Worm (Caenorhabditis elegans) whole organism, early embryonic: ENCODE results near the gene flcn-1.

ENCODE experiments used
- B0310.2 ChIP-seq: sonication (generic microtip); optimal IDR thresholded peaks from 2 replicates; lab custom pipeline; 2016; ENCODE audit warnings: mild to moderate bottlenecking, missing genetic modification characterization, missing compliant biosample characterization
- F13C5.2 ChIP-seq: sonication (generic microtip); optimal IDR thresholded peaks from 2 replicates; lab custom pipeline; 2017; ENCODE audit warnings: mild to moderate bottlenecking, missing genetic modification characterization, inconsistent platforms, missing compliant biosample characterization
- aly-1 ChIP-seq: sonication (generic microtip); optimal IDR thresholded peaks from 2 replicates; lab custom pipeline; 2016; ENCODE audit warnings: missing genetic modification characterization, missing compliant biosample characterization
- ama-1 ChIP-seq: fragments of 150-350 bp; optimal IDR thresholded peaks from 2 replicates; lab custom pipeline; 2014
- ceh-13 ChIP-seq: fragments of 200-800 bp; sonication (Bioruptor generic); optimal IDR thresholded peaks from 2 replicates; lab custom pipeline; 2018; ENCODE audit warnings: mild to moderate bottlenecking, missing genetic modification characterization, missing compliant biosample characterization
- ceh-36 ChIP-seq: sonication (generic microtip); optimal IDR thresholded peaks from 2 replicates; lab custom pipeline; 2016; ENCODE audit warnings: missing genetic modification characterization, inconsistent platforms, missing compliant biosample characterization
- ets-7 ChIP-seq: sonication (generic microtip); optimal IDR thresholded peaks from 2 replicates; lab custom pipeline; 2016; ENCODE audit warnings: missing genotype, missing genetic modification characterization, missing compliant biosample characterization
- flt-1 ChIP-seq: fragments of 200-800 bp; sonication (Bioruptor generic); IDR thresholded peaks from 2 replicates; pipeline ENCODE4 v1.3.6; 2022; ENCODE audit warnings: missing genetic modification characterization, missing compliant biosample characterization
- hmbx-1 ChIP-seq: sonication (generic microtip); optimal IDR thresholded peaks from 2 replicates; lab custom pipeline; 2016; ENCODE audit warnings: mild to moderate bottlenecking, missing genetic modification characterization, missing compliant biosample characterization
- hmg-4 ChIP-seq: fragments of 200-800 bp; sonication (Bioruptor generic); optimal IDR thresholded peaks from 2 replicates; lab custom pipeline; 2018; ENCODE audit warnings: mild to moderate bottlenecking, missing genetic modification characterization, missing compliant biosample characterization
- hnd-1 ChIP-seq: sonication (generic microtip); optimal IDR thresholded peaks from 2 replicates; lab custom pipeline; 2016; ENCODE audit warnings: missing genetic modification characterization, missing compliant biosample characterization
- pes-1 ChIP-seq: fragments of 200-800 bp; sonication (Bioruptor generic); IDR thresholded peaks from 2 replicates; pipeline ENCODE4 v1.3.6; 2022; ENCODE audit warnings: missing genetic modification reagents, missing genetic modification characterization, missing compliant biosample characterization
- scrt-1 ChIP-seq: fragments of 200-800 bp; sonication (Bioruptor generic); IDR thresholded peaks from 2 replicates; pipeline ENCODE4 v1.3.6; 2022; ENCODE audit warnings: missing genetic modification characterization, missing compliant biosample characterization
- sea-1 ChIP-seq: fragments of 200-800 bp; sonication (Bioruptor generic); conservative IDR thresholded peaks from 2 replicates; pipeline ENCODE4 v1.3.6; 2022; ENCODE audit warnings: missing genetic modification characterization, missing compliant biosample characterization
- tbx-11 ChIP-seq: fragments of 200-800 bp; sonication (Bioruptor generic); IDR thresholded peaks from 2 replicates; pipeline ENCODE4 v1.3.6; 2022; ENCODE audit warnings: missing genetic modification characterization, missing compliant biosample characterization
- tbx-37 ChIP-seq: fragments of 200-800 bp; sonication (Bioruptor generic); conservative IDR thresholded peaks from 2 replicates; pipeline ENCODE4 v1.3.6; 2022; ENCODE audit warnings: missing genetic modification reagents, missing genetic modification characterization, missing compliant biosample characterization
- tra-4 ChIP-seq: sonication (generic microtip); optimal IDR thresholded peaks from 2 replicates; lab custom pipeline; 2017; ENCODE audit warnings: missing genetic modification characterization, missing compliant biosample characterization

Gene flcn-1

DNA sequence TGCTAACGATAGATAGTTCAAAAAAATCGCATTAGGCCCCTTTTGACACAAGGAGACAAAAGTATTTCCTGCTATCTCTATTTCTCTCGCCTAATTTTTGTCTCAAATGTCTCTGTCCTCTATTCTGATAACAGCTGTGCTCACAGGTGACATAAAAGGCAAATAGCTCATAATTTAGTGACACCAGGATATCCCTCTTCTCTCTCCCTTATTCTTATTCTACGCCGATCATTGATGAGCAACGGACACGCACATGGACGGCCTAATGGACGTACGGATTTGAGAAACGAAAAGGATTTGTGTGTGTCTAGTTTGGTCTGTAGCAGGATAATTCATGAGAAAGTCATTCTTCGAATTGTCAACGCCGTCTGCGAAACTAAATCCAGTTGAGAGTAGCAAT, 7.4 kb downstream of the flcn-1 start:
- TF ChIP-seq tbx-11 (no peak), B0310.2 (tag; lab: Kevin White, UChicago) (no peak), pes-1 (GFP tag; lab: Robert Waterston, UW) (no peak), hmbx-1 (tag; lab: Kevin White, UChicago) (no peak), ets-7 (tag; lab: Kevin White, UChicago) (no peak), flt-1 (GFP tag; lab: Robert Waterston, UW) (no peak), hmg-4 (GFP tag; lab: Kevin White, UChicago) (no peak), ceh-36 (tag; lab: Kevin White, UChicago) (no peak), sea-1 (GFP tag; lab: Robert Waterston, UW) (no peak), F13C5.2 (no peak), ama-1 (lab: Kevin White, UChicago) (no peak), tra-4 (no peak), ceh-13 (GFP tag; lab: Kevin White, UChicago) (no peak), tbx-37 (GFP tag; lab: Robert Waterston, UW) (no peak), aly-1 (tag; lab: Kevin White, UChicago) (no peak), hnd-1 (tag; lab: Kevin White, UChicago) (no peak), scrt-1 (GFP tag; lab: Robert Waterston, UW) (no peak)

DNA sequence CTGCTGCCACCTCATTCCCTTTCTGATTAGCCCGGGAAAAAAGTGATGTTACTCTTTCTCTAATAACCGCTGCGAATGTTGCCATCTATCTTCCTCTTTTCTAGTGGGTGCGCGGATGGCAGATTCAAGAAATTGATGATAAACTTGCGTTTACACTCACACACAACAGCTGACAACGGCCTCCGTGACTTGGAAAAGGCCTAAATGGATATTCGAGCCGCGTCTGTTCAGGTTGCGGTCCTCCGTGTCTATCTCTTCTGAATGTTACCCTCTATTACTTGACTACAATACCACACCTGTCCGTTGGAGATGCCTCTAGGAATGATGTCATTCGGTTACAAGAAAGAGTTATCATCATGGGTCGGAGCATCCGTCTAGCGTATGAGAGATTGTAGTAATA, 8.0 kb downstream of the flcn-1 start:
- TF ChIP-seq F13C5.2 (no peak), tbx-11 (peak; percentile 26; the same call in 1 of the 2 replicates)

- TF ChIP-seq F13C5.2: no peak
- TF ChIP-seq pes-1 (GFP tag; lab: Robert Waterston, UW): no peak
- TF ChIP-seq hmg-4 (GFP tag; lab: Kevin White, UChicago): no peak
- TF ChIP-seq tbx-11: no peak
- no peak for TF ChIP-seq hmbx-1 (tag; lab: Kevin White, UChicago)
- no peak for TF ChIP-seq hnd-1 (tag; lab: Kevin White, UChicago)
- TF ChIP-seq ets-7 (tag; lab: Kevin White, UChicago): no peak
- TF ChIP-seq scrt-1 (GFP tag; lab: Robert Waterston, UW): no peak
Observed at ce11 chrII:6937057-6937456, 8.5 kb downstream of the flcn-1 start.

DNA sequence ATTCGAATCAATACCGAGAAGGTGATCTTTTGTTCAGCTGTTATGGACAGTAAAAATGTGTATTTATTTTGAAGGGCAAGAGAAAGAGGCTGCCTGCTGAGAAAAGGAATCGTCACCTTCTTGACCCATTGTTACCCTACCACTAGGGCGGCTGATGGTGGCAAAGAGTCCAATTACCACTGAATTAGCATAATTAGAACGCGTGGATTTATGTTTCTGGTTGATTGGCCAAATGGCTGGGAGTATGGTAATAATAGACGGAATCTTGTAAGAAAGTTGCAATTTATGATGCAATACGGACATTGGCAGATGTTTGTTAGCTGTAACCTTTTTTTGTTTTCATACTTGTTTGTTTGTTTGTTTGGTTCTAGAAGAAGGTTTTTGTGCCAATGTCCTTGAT, 11.3 kb downstream of the flcn-1 start:
- TF ChIP-seq B0310.2 (tag; lab: Kevin White, UChicago) (no peak), tbx-11 (no peak), aly-1 (tag; lab: Kevin White, UChicago) (no peak), tbx-37 (GFP tag; lab: Robert Waterston, UW) (no peak), hnd-1 (tag; lab: Kevin White, UChicago) (no peak), tra-4 (no peak), flt-1 (GFP tag; lab: Robert Waterston, UW) (no peak), pes-1 (GFP tag; lab: Robert Waterston, UW) (no peak), hmbx-1 (tag; lab: Kevin White, UChicago) (no peak), hmg-4 (GFP tag; lab: Kevin White, UChicago) (no peak), scrt-1 (GFP tag; lab: Robert Waterston, UW) (no peak), ceh-13 (GFP tag; lab: Kevin White, UChicago) (no peak), ama-1 (lab: Kevin White, UChicago) (no peak), ets-7 (tag; lab: Kevin White, UChicago) (no peak), ceh-36 (tag; lab: Kevin White, UChicago) (no peak), F13C5.2 (no peak), sea-1 (GFP tag; lab: Robert Waterston, UW) (no peak)

DNA sequence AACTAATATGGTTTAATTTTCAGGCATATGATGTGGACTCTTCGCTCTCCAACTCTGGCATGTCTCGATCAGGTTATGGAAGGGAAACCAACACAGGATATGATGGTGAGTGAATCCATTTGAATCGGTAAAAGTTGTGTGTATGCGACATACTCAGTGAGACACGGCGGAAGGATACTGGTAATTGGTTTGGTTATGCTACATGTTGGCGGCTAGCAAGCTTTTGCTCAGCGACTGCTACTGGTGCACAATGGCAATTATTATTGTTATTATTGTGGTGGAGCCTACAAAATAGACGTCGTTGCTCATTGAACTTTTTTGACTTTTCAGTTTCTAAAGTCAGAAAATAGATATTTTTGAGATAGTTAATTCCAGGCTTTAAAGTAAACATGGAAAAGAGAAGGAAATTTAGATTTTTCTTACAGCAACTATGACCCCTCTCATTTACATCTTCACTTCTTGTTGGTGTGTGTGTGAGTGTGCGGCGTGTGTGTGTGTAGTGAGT, 12.2 kb downstream of the flcn-1 start:
- no peak for TF ChIP-seq hmg-4 (GFP tag; lab: Kevin White, UChicago)
- TF ChIP-seq pes-1 (GFP tag; lab: Robert Waterston, UW): no peak
- TF ChIP-seq aly-1 (tag; lab: Kevin White, UChicago): no peak
- TF ChIP-seq sea-1 (GFP tag; lab: Robert Waterston, UW): no peak
- no peak for TF ChIP-seq ceh-36 (tag; lab: Kevin White, UChicago)
- no peak for TF ChIP-seq ama-1 (lab: Kevin White, UChicago)

DNA sequence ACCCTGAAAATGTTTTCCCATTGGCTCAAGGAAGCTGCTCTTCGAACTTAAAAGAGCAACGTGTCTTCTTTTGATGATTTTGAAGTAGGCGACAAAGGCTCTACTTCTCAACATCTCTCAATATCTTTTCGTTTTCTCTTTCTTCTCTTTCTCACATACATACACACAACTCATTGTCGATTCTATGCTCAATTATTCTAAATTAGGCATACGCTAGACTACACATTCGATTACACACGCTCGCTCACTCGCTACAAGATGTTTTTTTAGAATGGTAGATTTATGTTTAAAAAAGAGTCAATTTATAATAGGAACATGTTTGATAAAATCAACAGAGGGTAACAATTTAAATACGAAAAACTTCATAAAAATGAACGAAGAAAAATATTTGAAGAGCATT, 13.0 kb downstream of the flcn-1 start:
- no peak for TF ChIP-seq tra-4
- TF ChIP-seq F13C5.2: no peak
- no peak for TF ChIP-seq aly-1 (tag; lab: Kevin White, UChicago)
- TF ChIP-seq ceh-13 (GFP tag; lab: Kevin White, UChicago): no peak
- TF ChIP-seq B0310.2 (tag; lab: Kevin White, UChicago): no peak
- TF ChIP-seq scrt-1 (GFP tag; lab: Robert Waterston, UW): no peak
- TF ChIP-seq hnd-1 (tag; lab: Kevin White, UChicago): no peak
- TF ChIP-seq flt-1 (GFP tag; lab: Robert Waterston, UW): no peak
- no peak for TF ChIP-seq hmg-4 (GFP tag; lab: Kevin White, UChicago)

DNA sequence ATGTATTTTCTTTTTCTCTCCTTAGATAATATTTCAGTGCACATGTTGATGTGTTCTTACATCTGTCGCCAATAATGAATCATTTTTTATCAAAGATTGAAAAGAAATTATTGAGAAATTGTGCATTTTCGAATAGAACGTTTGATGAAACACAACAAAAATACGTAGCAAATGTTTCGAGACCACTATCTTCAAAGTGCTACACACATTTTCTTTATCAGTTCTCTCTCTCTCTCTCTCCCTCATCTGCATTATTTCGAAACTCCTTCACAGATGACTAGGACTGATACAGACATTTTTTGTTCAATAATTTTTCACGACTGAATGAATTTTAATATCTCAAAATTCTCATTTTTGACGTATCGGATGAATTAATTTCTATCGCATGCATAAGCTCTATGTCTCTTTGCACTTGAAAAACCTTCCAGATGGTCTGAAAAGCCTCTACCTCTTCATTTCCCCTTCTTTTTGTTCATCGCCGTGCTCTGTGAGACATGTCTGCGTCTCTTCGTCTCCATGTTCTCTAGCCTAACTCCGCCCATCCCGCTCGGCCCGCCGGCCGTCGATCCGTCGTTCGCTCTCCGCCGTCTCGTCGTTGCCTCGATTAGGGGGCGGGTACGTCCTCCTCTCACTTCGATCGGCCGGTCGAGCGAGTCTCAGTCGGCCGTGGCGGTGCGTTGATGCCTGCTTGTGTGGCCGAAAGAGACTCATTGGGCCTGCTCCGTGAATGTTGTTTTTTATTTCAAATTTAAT, 14.9 kb downstream of the flcn-1 start:
- TF ChIP-seq F13C5.2 (peak; percentile 76), aly-1 (tag; lab: Kevin White, UChicago) (peak; percentile 41), hmg-4 (GFP tag; lab: Kevin White, UChicago) (peak; percentile 84), ceh-36 (tag; lab: Kevin White, UChicago) (peak; percentile 43), hmbx-1 (tag; lab: Kevin White, UChicago) (no peak), sea-1 (GFP tag; lab: Robert Waterston, UW) (no peak), ceh-13 (GFP tag; lab: Kevin White, UChicago) (no peak)
